Fruit fly (Drosophila melanogaster) whole organism, wandering third instar larva: ENCODE data around the gene Tbc1d22.

ENCODE experiments used
- h ChIP-seq: fragments of 200-800 bp; sonication (Bioruptor generic); optimal IDR thresholded peaks from 3 replicates; lab custom pipeline; 2016; ENCODE audit warnings: missing biosample characterization, mild to moderate bottlenecking, missing genetic modification characterization
- pan ChIP-seq: fragments of >200 bp; optimal IDR thresholded peaks from 2 replicates; lab custom pipeline; 2017
- woc ChIP-seq: sonication (Bioruptor generic); optimal IDR thresholded peaks from 2 replicates; lab custom pipeline; 2016; ENCODE audit warnings: missing biosample characterization, mild to moderate bottlenecking, missing genetic modification characterization

dm6 chr3R:21154130-21154529, 52.1 kb downstream of the Tbc1d22 start:
- TF ChIP-seq h (GFP tag; lab: Kevin White, UChicago) (peak; percentile 49), woc (GFP tag; lab: Kevin White, UChicago) (no peak), pan (lab: Kevin White, UChicago) (no peak)
